Fruit fly (Drosophila melanogaster) whole organism, pupa: ENCODE results near the gene CG43127.

Experiments used
- CG10348 ChIP-seq: fragments of 200-800 bp; sonication (Bioruptor generic); IDR thresholded peaks from 2 replicates; pipeline ENCODE4 v1.3.6; 2022; ENCODE audit warnings: missing biosample characterization, missing genetic modification characterization
- CG12605 ChIP-seq: fragments of 200-800 bp; sonication (Bioruptor generic); IDR thresholded peaks from 2 replicates; pipeline ENCODE4 v1.3.6; 2022; ENCODE audit warnings: missing biosample characterization, missing genetic modification characterization
- CG13204 ChIP-seq: fragments of 200-800 bp; sonication (Bioruptor generic); optimal IDR thresholded peaks from 2 replicates; lab custom pipeline; 2018; ENCODE audit warnings: missing biosample characterization, mild to moderate bottlenecking, missing genetic modification characterization, moderate library complexity
- CG14655 ChIP-seq: fragments of 200-800 bp; sonication (Bioruptor generic); optimal IDR thresholded peaks from 3 replicates; lab custom pipeline; 2017; ENCODE audit warnings: mild to moderate bottlenecking, missing biosample characterization, missing genetic modification reagents, missing genetic modification characterization
- CG15710 ChIP-seq: fragments of 200-800 bp; sonication (Bioruptor generic); optimal IDR thresholded peaks from 2 replicates; lab custom pipeline; 2018; ENCODE audit warnings: missing biosample characterization, mild to moderate bottlenecking, missing genetic modification characterization, moderate library complexity
- CG17806 ChIP-seq: fragments of 200-800 bp; sonication (Bioruptor generic); optimal IDR thresholded peaks from 2 replicates; lab custom pipeline; 2018; ENCODE audit warnings: missing biosample characterization, mild to moderate bottlenecking, missing genetic modification characterization, moderate library complexity
- CG32121 ChIP-seq: fragments of 200-800 bp; sonication (Bioruptor generic); IDR thresholded peaks from 2 replicates; pipeline ENCODE4 v1.3.6; 2022; ENCODE audit warnings: missing biosample characterization, missing genetic modification characterization
- CG34367 ChIP-seq: fragments of 200-800 bp; sonication (Bioruptor generic); optimal IDR thresholded peaks from 2 replicates; lab custom pipeline; 2018; ENCODE audit warnings: missing biosample characterization, mild to moderate bottlenecking, missing genetic modification characterization
- CG4496 ChIP-seq: fragments of 200-800 bp; sonication (Bioruptor generic); IDR thresholded peaks from 3 replicates; pipeline ENCODE4 v1.3.6; 2022; ENCODE audit warnings: missing biosample characterization, missing genetic modification characterization
- CG8159 ChIP-seq: fragments of 200-800 bp; sonication (Bioruptor generic); optimal IDR thresholded peaks from 3 replicates; lab custom pipeline; 2018; ENCODE audit warnings: missing biosample characterization, mild to moderate bottlenecking, missing genetic modification characterization, moderate library complexity
- CG8301 ChIP-seq: fragments of 200-800 bp; sonication (Bioruptor generic); optimal IDR thresholded peaks from 2 replicates; lab custom pipeline; 2018; ENCODE audit warnings: missing biosample characterization, mild to moderate bottlenecking, missing genetic modification characterization
- CG9948 ChIP-seq: fragments of 200-800 bp; sonication (Bioruptor generic); optimal IDR thresholded peaks from 2 replicates; lab custom pipeline; 2018; ENCODE audit warnings: missing biosample characterization, mild to moderate bottlenecking, missing genetic modification characterization, moderate library complexity
- D1 ChIP-seq: fragments of 200-800 bp; sonication (Bioruptor generic); optimal IDR thresholded peaks from 2 replicates; lab custom pipeline; 2018; ENCODE audit warnings: missing biosample characterization, mild to moderate bottlenecking, missing genetic modification characterization, moderate library complexity
- EcR ChIP-seq: fragments of 200-800 bp; sonication (Bioruptor generic); optimal IDR thresholded peaks from 3 replicates; lab custom pipeline; 2019; ENCODE audit warnings: missing biosample characterization, missing genetic modification characterization, mild to moderate bottlenecking, moderate library complexity, missing genetic modification reagents
- Ets98B ChIP-seq: fragments of 200-800 bp; sonication (Bioruptor generic); IDR thresholded peaks from 2 replicates; pipeline ENCODE4 v1.3.6; 2022; ENCODE audit warnings: missing biosample characterization, missing genetic modification characterization
- Pif1A ChIP-seq: fragments of 200-800 bp; sonication (Bioruptor generic); optimal IDR thresholded peaks from 3 replicates; lab custom pipeline; 2016; ENCODE audit warnings: missing biosample characterization, missing genetic modification characterization
- Pif1B ChIP-seq: fragments of 200-800 bp; sonication (Bioruptor generic); optimal IDR thresholded peaks from 3 replicates; lab custom pipeline; 2016; ENCODE audit warnings: missing biosample characterization, missing genetic modification characterization
- Snoo ChIP-seq: fragments of 200-800 bp; sonication (Bioruptor generic); optimal IDR thresholded peaks from 3 replicates; lab custom pipeline; 2017; ENCODE audit warnings: missing biosample characterization, mild to moderate bottlenecking, missing genetic modification characterization, inconsistent platforms
- fd96Ca ChIP-seq: fragments of 200-800 bp; sonication (Bioruptor generic); IDR thresholded peaks from 3 replicates; pipeline ENCODE4 v1.3.6; 2022; ENCODE audit warnings: missing biosample characterization, missing genetic modification characterization
- gl ChIP-seq: fragments of 200-800 bp; sonication (Bioruptor generic); optimal IDR thresholded peaks from 2 replicates; lab custom pipeline; 2018; ENCODE audit warnings: missing biosample characterization, mild to moderate bottlenecking, missing genetic modification characterization
- rn ChIP-seq: fragments of 200-800 bp; sonication (Bioruptor generic); IDR thresholded peaks from 2 replicates; pipeline ENCODE4 v1.3.6; 2022; ENCODE audit warnings: missing biosample characterization, missing genetic modification characterization

CG43127 gene

dm6 chr3L:10641589-10641988, 16.2 kb upstream of the CG43127 start, which contains the start of gene CG14154:
TSS of gene CG14154 (plus strand) at chr3L:10641889.
- no peak for TF ChIP-seq D1
- no peak for TF ChIP-seq CG34367

dm6 chr3L:10639440-10639839, 14.0 kb upstream of the CG43127 start, which contains the start of gene CG18628:
TSS of gene CG18628 (plus strand) at chr3L:10639740.
- no peak for TF ChIP-seq CG10348

- TF ChIP-seq CG34367 (peak; percentile 86), gl (tag; lab: Kevin White, UChicago) (peak; percentile 65), Snoo (peak; percentile 93), D1 (peak; percentile 84), CG8159 (tag; lab: Kevin White, UChicago) (peak; percentile 97), EcR (GFP tag; lab: Kevin White, UChicago) (no peak), CG15710 (tag; lab: Kevin White, UChicago) (peak; percentile 97), Ets98B (GFP tag; lab: Robert Waterston, UW) (peak; percentile 85), CG17806 (peak; percentile 95), rn (GFP tag; lab: Robert Waterston, UW) (peak; percentile 85), Pif1A (GFP tag; lab: Kevin White, UChicago) (no peak), Pif1B (GFP tag; lab: Kevin White, UChicago) (peak; percentile 86), CG13204 (GFP tag; lab: Kevin White, UChicago) (no peak), CG4496 (GFP tag; lab: Robert Waterston, UW) (peak; percentile 94), CG32121 (GFP tag; lab: Robert Waterston, UW) (peak; percentile 91), CG8301 (peak; percentile 87), CG10348 (peak; percentile 74; the same call in 1 of the 2 replicates), CG9948 (tag; lab: Kevin White, UChicago) (peak; percentile 95), CG14655 (GFP tag; lab: Kevin White, UChicago) (peak; percentile 92), CG12605 (peak; percentile 76), fd96Ca (GFP tag; lab: Robert Waterston, UW) (peak; percentile 86)
Measured at dm6 chr3L:10637819-10638218, 12.4 kb upstream of the CG43127 start, which contains the start of gene Cnep1r2. TSS of gene Cnep1r2 (plus strand) at chr3L:10638146.

dm6 chr3L:10630885-10631359, 5.5 kb upstream of the CG43127 start, which contains the start of the genes CG42535, CG34001 and hay:
TSS of gene CG42535 (minus strand) at chr3L:10630935.
TSS of gene CG34001 (plus strand) at chr3L:10631079.
TSS of gene hay (plus strand) at chr3L:10631079.
- TF ChIP-seq CG34367: no peak
- TF ChIP-seq Ets98B (GFP tag; lab: Robert Waterston, UW): no peak
- TF ChIP-seq gl (tag; lab: Kevin White, UChicago): no peak
- peak; percentile 34 for TF ChIP-seq D1
- no peak for TF ChIP-seq CG8301
- no peak for TF ChIP-seq CG13204 (GFP tag; lab: Kevin White, UChicago)
- TF ChIP-seq CG10348: no peak

dm6 chr3L:10629969-10630368, 4.6 kb upstream of the CG43127 start, which contains the start of gene CG42536:
TSS of gene CG42536 (minus strand) at chr3L:10630069.
- no peak for TF ChIP-seq fd96Ca (GFP tag; lab: Robert Waterston, UW)
- TF ChIP-seq CG10348: no peak

- TF ChIP-seq CG4496 (GFP tag; lab: Robert Waterston, UW) (no peak), CG12605 (no peak), CG17806 (no peak), CG8301 (no peak), fd96Ca (GFP tag; lab: Robert Waterston, UW) (no peak), CG8159 (tag; lab: Kevin White, UChicago) (no peak), CG32121 (GFP tag; lab: Robert Waterston, UW) (no peak), CG9948 (tag; lab: Kevin White, UChicago) (no peak), rn (GFP tag; lab: Robert Waterston, UW) (no peak), Snoo (no peak), Ets98B (GFP tag; lab: Robert Waterston, UW) (no peak), CG15710 (tag; lab: Kevin White, UChicago) (no peak), CG10348 (no peak), D1 (no peak), CG14655 (GFP tag; lab: Kevin White, UChicago) (no peak), CG13204 (GFP tag; lab: Kevin White, UChicago) (no peak), gl (tag; lab: Kevin White, UChicago) (no peak), CG34367 (no peak), EcR (GFP tag; lab: Kevin White, UChicago) (no peak)
Measured at dm6 chr3L:10628384-10628783, 3.0 kb upstream of the CG43127 start, which contains the start of gene CG14151. TSS of gene CG14151 (minus strand) at chr3L:10628484.

dm6 chr3L:10626199-10626598, 800 bp upstream of the CG43127 start, which contains the start of gene CG34238:
TSS of gene CG34238 (plus strand) at chr3L:10626499.
- no peak for TF ChIP-seq CG4496 (GFP tag; lab: Robert Waterston, UW)
- no peak for TF ChIP-seq gl (tag; lab: Kevin White, UChicago)
- no peak for TF ChIP-seq Snoo
- TF ChIP-seq D1: no peak
- TF ChIP-seq CG32121 (GFP tag; lab: Robert Waterston, UW): no peak
- TF ChIP-seq EcR (GFP tag; lab: Kevin White, UChicago): no peak
- TF ChIP-seq CG17806: no peak
- TF ChIP-seq Pif1A (GFP tag; lab: Kevin White, UChicago): no peak
- no peak for TF ChIP-seq CG13204 (GFP tag; lab: Kevin White, UChicago)
- no peak for TF ChIP-seq rn (GFP tag; lab: Robert Waterston, UW)
- TF ChIP-seq Pif1B (GFP tag; lab: Kevin White, UChicago): no peak
- no peak for TF ChIP-seq CG34367
- TF ChIP-seq CG14655 (GFP tag; lab: Kevin White, UChicago): no peak
- no peak for TF ChIP-seq CG8301
- no peak for TF ChIP-seq fd96Ca (GFP tag; lab: Robert Waterston, UW)
- TF ChIP-seq, all 21 proteins: peak for 0
